Worm (Caenorhabditis elegans): ENCODE results near the gene best-20.

The best-20 gene

ce11 chrIV:3803252-3803651, 47.2 kb downstream of the best-20 start, which contains the start of the genes algn-14 and M02B7.2 (continued):
- TF ChIP-seq ztf-4 (tag; optimal IDR thresholded peaks at IDR 0.05) (peak; percentile 43), isw-1 (GFP tag; IDR thresholded peaks at IDR 0.05) (peak; percentile 29), swsn-7 (tag; optimal IDR thresholded peaks at IDR 0.05) (peak; percentile 78), lir-3 (tag; optimal IDR thresholded peaks at IDR 0.05; ENCODE audit: poor library complexity) (peak; percentile 93), unc-62 (GFP tag; optimal IDR thresholded peaks at IDR 0.05) (no peak), dsc-1 (tag; optimal IDR thresholded peaks at IDR 0.05) (peak; percentile 87), sox-4 (tag; optimal IDR thresholded peaks at IDR 0.05) (peak; percentile 85), vab-15 (tag; optimal IDR thresholded peaks at IDR 0.05) (no peak), ceh-88 (GFP tag; IDR thresholded peaks at IDR 0.05) (no peak), pag-3 (tag; optimal IDR thresholded peaks at IDR 0.05; ENCODE audit: borderline replicate concordance, insufficient read depth) (no peak), lin-15B (tag; optimal IDR thresholded peaks at IDR 0.05) (no peak), fos-1 (tag; optimal IDR thresholded peaks at IDR 0.05) (no peak), snu-23 (GFP tag; optimal IDR thresholded peaks at IDR 0.05) (peak; percentile 82), mdl-1 (tag; optimal IDR thresholded peaks at IDR 0.05) (no peak), C16A3.4 (tag; optimal IDR thresholded peaks at IDR 0.05) (peak; percentile 27), lin-39 (tag; optimal IDR thresholded peaks at IDR 0.05) (peak; percentile 44), skn-1 (tag; optimal IDR thresholded peaks at IDR 0.05) (no peak), nhr-90 (tag; optimal IDR thresholded peaks at IDR 0.05; ENCODE audit: poor library complexity) (peak; percentile 86), hpl-2 (GFP tag; optimal IDR thresholded peaks at IDR 0.05) (no peak), ceh-8 (GFP tag; optimal IDR thresholded peaks at IDR 0.05) (no peak), grh-1 (GFP tag; IDR thresholded peaks at IDR 0.05) (peak; percentile 12; the same call in 1 of the 2 replicates), rnt-1 (tag; optimal IDR thresholded peaks at IDR 0.05) (peak; percentile 96), egl-27 (tag; optimal IDR thresholded peaks at IDR 0.05) (no peak), pax-3 (tag; optimal IDR thresholded peaks at IDR 0.05) (peak; percentile 79), nhr-28 (tag; optimal IDR thresholded peaks at IDR 0.05) (no peak), aly-2 (tag; optimal IDR thresholded peaks at IDR 0.05) (peak; percentile 60), sup-37 (GFP tag; optimal IDR thresholded peaks at IDR 0.05) (no peak), sptf-1 (tag; optimal IDR thresholded peaks at IDR 0.05) (no peak), alr-1 (tag; optimal IDR thresholded peaks at IDR 0.05; ENCODE audit: borderline replicate concordance) (no peak), ama-1 (optimal IDR thresholded peaks at IDR 0.05) (no peak), hlh-4 (tag; optimal IDR thresholded peaks at IDR 0.05) (peak; percentile 14)

DNA sequence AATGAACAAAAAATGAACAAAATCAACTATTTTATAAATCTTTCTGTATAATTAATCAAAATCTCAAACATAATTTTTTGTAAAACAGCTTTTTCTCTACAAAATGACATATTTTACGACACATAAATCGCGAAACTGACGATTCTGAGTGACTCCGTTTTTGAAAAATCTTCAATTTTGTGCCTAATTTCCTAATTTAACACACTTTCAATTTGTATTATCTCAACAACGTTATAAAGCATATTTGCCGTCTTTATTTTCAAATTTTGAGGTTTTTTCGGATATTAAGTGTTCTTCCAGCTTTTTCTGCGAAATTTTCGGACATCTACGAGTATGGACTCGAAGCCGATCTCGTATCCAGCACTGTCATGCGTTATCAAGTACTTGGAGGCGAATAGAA, 49.2 kb downstream of the best-20 start, which contains the start of gene fbxc-47:
Gene fbxc-47, plus strand, starts transcription at position 301 of the 400 bp plus-strand sequence.
- TF ChIP-seq aly-2 (tag; optimal IDR thresholded peaks at IDR 0.05) (no peak), nhr-90 (tag; optimal IDR thresholded peaks at IDR 0.05; ENCODE audit: poor library complexity) (no peak), lin-15B (tag; optimal IDR thresholded peaks at IDR 0.05) (no peak), lin-13 (GFP tag; optimal IDR thresholded peaks at IDR 0.05) (no peak), ceh-90 (tag; optimal IDR thresholded peaks at IDR 0.05) (no peak), sptf-1 (tag; optimal IDR thresholded peaks at IDR 0.05) (no peak)

ce11 chrIV:3807092-3807491, 51.1 kb downstream of the best-20 start, which contains the start of gene M02B7.7:
Gene M02B7.7, minus strand, starts transcription at chrIV:3807192.
- TF ChIP-seq efl-1 (optimal IDR thresholded peaks at IDR 0.05) (no peak), efl-1 (GFP tag; optimal IDR thresholded peaks at IDR 0.05 in 1 of 2) (peak in 1 of 2 experiments; percentile 52), sup-37 (GFP tag; optimal IDR thresholded peaks at IDR 0.05) (no peak), irx-1 (tag; optimal IDR thresholded peaks at IDR 0.05) (no peak), isw-1 (GFP tag; IDR thresholded peaks at IDR 0.05) (no peak)

DNA sequence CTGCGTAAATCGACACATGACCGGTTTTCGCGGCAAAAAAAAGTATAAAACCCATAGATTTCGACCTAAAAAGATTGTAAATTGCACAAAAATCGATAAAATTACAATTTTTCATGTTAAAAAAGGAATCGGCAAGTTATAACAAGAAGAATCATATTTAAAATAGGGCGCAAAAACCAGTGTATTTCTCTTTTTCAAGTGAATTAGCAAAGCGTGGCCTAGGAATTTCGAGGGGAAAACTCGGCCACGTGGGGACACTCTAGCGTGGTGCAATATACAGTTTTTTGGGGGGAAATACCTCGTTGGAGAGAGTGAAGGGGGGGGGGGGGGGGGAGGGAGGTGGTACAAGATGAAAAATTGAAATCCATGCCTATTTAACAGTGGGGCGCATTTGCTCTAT, 51.5 kb downstream of the best-20 start:
- TF ChIP-seq dpl-1 (GFP tag; optimal IDR thresholded peaks at IDR 0.05) (no peak), tbx-2 (tag; optimal IDR thresholded peaks at IDR 0.05) (no peak), Y116A8C.19 (tag; optimal IDR thresholded peaks at IDR 0.05; ENCODE audit: borderline replicate concordance) (no peak), fkh-4 (tag; optimal IDR thresholded peaks at IDR 0.05; ENCODE audit: borderline replicate concordance) (peak; percentile 24), C04F5.9 (tag; optimal IDR thresholded peaks at IDR 0.05) (no peak), xbp-1 (tag; optimal IDR thresholded peaks at IDR 0.05) (no peak), ama-1 (optimal IDR thresholded peaks at IDR 0.05) (no peak), sup-37 (GFP tag; optimal IDR thresholded peaks at IDR 0.05) (no peak), sox-4 (tag; optimal IDR thresholded peaks at IDR 0.05) (no peak), mab-9 (GFP tag; IDR thresholded peaks at IDR 0.05) (no peak), ceh-90 (tag; optimal IDR thresholded peaks at IDR 0.05) (peak; percentile 65), rnt-1 (tag; optimal IDR thresholded peaks at IDR 0.05) (peak; percentile 76), unc-98 (GFP tag; IDR thresholded peaks at IDR 0.05) (no peak), hpl-2 (GFP tag; optimal IDR thresholded peaks at IDR 0.05) (no peak), tlp-1 (tag; optimal IDR thresholded peaks at IDR 0.05) (no peak), zag-1 (tag; optimal IDR thresholded peaks at IDR 0.05) (no peak), pax-3 (tag; optimal IDR thresholded peaks at IDR 0.05) (no peak), efl-1 (optimal IDR thresholded peaks at IDR 0.05) (peak in 1 of 2 experiments; percentile 9), efl-1 (GFP tag; optimal IDR thresholded peaks at IDR 0.05 in 1 of 2) (no peak), mep-1 (tag; optimal IDR thresholded peaks at IDR 0.05) (no peak)
